Worm (Caenorhabditis elegans) whole organism, L4 larva: ENCODE results near the gene gst-32.

Source experiments
- D1046.2 ChIP-seq: fragments of 200-800 bp; sonication (Bioruptor generic); IDR thresholded peaks from 2 replicates; pipeline ENCODE4 v1.3.6; 2022; ENCODE audit warnings: missing genetic modification characterization, missing compliant biosample characterization
- F26F4.8 ChIP-seq: fragments of 200-800 bp; sonication (Bioruptor generic); conservative IDR thresholded peaks from 2 replicates; pipeline ENCODE4 v1.3.6; 2022; ENCODE audit warnings: missing genetic modification characterization, missing compliant biosample characterization
- F49E8.2 ChIP-seq: sonication (generic microtip); optimal IDR thresholded peaks from 2 replicates; lab custom pipeline; 2016; ENCODE audit warnings: missing compliant biosample characterization, mild to moderate bottlenecking, missing genetic modification characterization, borderline replicate concordance
- T20F7.1 ChIP-seq: fragments of 200-800 bp; sonication (Bioruptor generic); optimal IDR thresholded peaks from 2 replicates; lab custom pipeline; 2018; ENCODE audit warnings: mild to moderate bottlenecking, missing genetic modification characterization, missing compliant biosample characterization
- Y105C5A.15 ChIP-seq: fragments of 200-800 bp; sonication (Bioruptor generic); IDR thresholded peaks from 2 replicates; pipeline ENCODE4 v1.3.6; 2022; ENCODE audit warnings: missing genetic modification characterization, missing compliant biosample characterization
- aha-1 ChIP-seq: fragments of 150-350 bp; peaks from one replicate; lab custom pipeline; 2014; ENCODE audit warnings: missing biosample characterization, missing genetic modification characterization
- ama-1 ChIP-seq: fragments of 150-350 bp; optimal IDR thresholded peaks from 2 replicates; lab custom pipeline; 2014; ENCODE audit warnings: inconsistent platforms, mixed read lengths
- daf-16 ChIP-seq, 3 experiments: sonication (generic microtip); optimal IDR thresholded peaks; 2 replicates each; lab custom pipeline; 2016 to 2017; ENCODE audit warnings: missing genetic modification characterization in 3 of 3, missing genetic modification reagents in 3 of 3, mild to moderate bottlenecking in 2 of 3, missing compliant biosample characterization in 2 of 3, missing biosample characterization in 1 of 3, moderate library complexity in 1 of 3
- dmd-6 ChIP-seq: fragments of 200-800 bp; sonication (Bioruptor generic); IDR thresholded peaks from 2 replicates; pipeline ENCODE4 v1.3.6; 2022; ENCODE audit warnings: missing genetic modification reagents, missing genetic modification characterization, missing compliant biosample characterization
- dmd-8 ChIP-seq: fragments of 200-800 bp; sonication (Bioruptor generic); IDR thresholded peaks from 2 replicates; pipeline ENCODE4 v1.3.6; 2022; ENCODE audit warnings: missing genetic modification characterization, missing compliant biosample characterization
- duxl-1 ChIP-seq: sonication (generic microtip); optimal IDR thresholded peaks from 2 replicates; lab custom pipeline; 2016; ENCODE audit warnings: mild to moderate bottlenecking, missing genetic modification characterization, moderate library complexity, missing compliant biosample characterization; ENCODE audit not compliant: poor library complexity
- dve-1 ChIP-seq: sonication (generic microtip); optimal IDR thresholded peaks from 2 replicates; lab custom pipeline; 2017; ENCODE audit warnings: antibody characterized with exemption, mild to moderate bottlenecking, missing genetic modification characterization, missing compliant biosample characterization; ENCODE audit not compliant: insufficient read depth
- egl-27 ChIP-seq: sonication (generic microtip); optimal IDR thresholded peaks from 3 replicates; lab custom pipeline; 2017; ENCODE audit warnings: missing biosample characterization, missing genetic modification reagents, missing genetic modification characterization
- egl-43 ChIP-seq: fragments of 200-800 bp; sonication (Bioruptor generic); IDR thresholded peaks from 2 replicates; pipeline ENCODE4 v1.3.6; 2022; ENCODE audit warnings: missing genetic modification reagents, missing genetic modification characterization, missing compliant biosample characterization
- gei-8 ChIP-seq: fragments of 200-800 bp; sonication (Bioruptor generic); optimal IDR thresholded peaks from 2 replicates; lab custom pipeline; 2018; ENCODE audit warnings: mild to moderate bottlenecking, missing genetic modification characterization, missing compliant biosample characterization
- hif-1 ChIP-seq, 2 experiments: sonication (generic microtip); optimal IDR thresholded peaks; 2 replicates each; lab custom pipeline; 2016 to 2017; ENCODE audit warnings: missing compliant biosample characterization in 2 of 2, missing genetic modification characterization in 2 of 2, missing genetic modification reagents in 2 of 2, missing genotype in 2 of 2, mild to moderate bottlenecking in 1 of 2
- hlh-30 ChIP-seq: sonication (generic microtip); optimal IDR thresholded peaks from 2 replicates; lab custom pipeline; 2017; ENCODE audit warnings: antibody characterized with exemption, mild to moderate bottlenecking, missing genetic modification characterization, missing compliant biosample characterization; ENCODE audit not compliant: insufficient read depth
- lim-7 ChIP-seq: fragments of 200-800 bp; sonication (Bioruptor generic); IDR thresholded peaks from 2 replicates; pipeline ENCODE4 v1.3.6; 2022; ENCODE audit warnings: missing genetic modification characterization, missing compliant biosample characterization
- lin-1 ChIP-seq: fragments of 200-800 bp; sonication (Bioruptor generic); IDR thresholded peaks from 2 replicates; pipeline ENCODE4 v1.3.6; 2022; ENCODE audit warnings: missing genetic modification reagents, missing genetic modification characterization, missing compliant biosample characterization
- lin-38 ChIP-seq: fragments of 200-800 bp; sonication (Bioruptor generic); IDR thresholded peaks from 2 replicates; pipeline ENCODE4 v1.3.6; 2022; ENCODE audit warnings: missing genetic modification reagents, missing genetic modification characterization, missing compliant biosample characterization
- lir-3 ChIP-seq: sonication (generic microtip); optimal IDR thresholded peaks from 2 replicates; lab custom pipeline; 2016; ENCODE audit warnings: mild to moderate bottlenecking, missing genetic modification characterization, missing compliant biosample characterization
- madf-5 ChIP-seq, 2 experiments: fragments of 200-800 bp; sonication (Bioruptor generic); IDR thresholded peaks; 2 replicates each; pipeline ENCODE4 v1.3.6; 2022; ENCODE audit warnings: missing compliant biosample characterization in 2 of 2, missing genetic modification characterization in 2 of 2
- madf-9 ChIP-seq: fragments of 200-800 bp; sonication (Bioruptor generic); conservative IDR thresholded peaks from 2 replicates; pipeline ENCODE4 v1.3.6; 2022; ENCODE audit warnings: missing genetic modification reagents, missing genetic modification characterization, missing compliant biosample characterization
- mdl-1 ChIP-seq, 2 experiments: fragments of 150-350 bp in 1 of 2; sonication (generic microtip) in 1 of 2; optimal IDR thresholded peaks; 2 replicates each; lab custom pipeline; 2014 to 2017; ENCODE audit warnings: missing biosample characterization in 2 of 2, missing genetic modification characterization in 2 of 2
- mes-2 ChIP-seq: sonication (generic microtip); optimal IDR thresholded peaks from 2 replicates; lab custom pipeline; 2016; ENCODE audit warnings: missing genotype, mild to moderate bottlenecking, missing genetic modification characterization, missing compliant biosample characterization; ENCODE audit not compliant: poor library complexity, severe bottlenecking
- mxl-2 ChIP-seq: fragments of 200-800 bp; sonication (Bioruptor generic); conservative IDR thresholded peaks from 2 replicates; pipeline ENCODE4 v1.3.6; 2022; ENCODE audit warnings: missing genetic modification reagents, missing genetic modification characterization, missing compliant biosample characterization
- mxl-3 ChIP-seq: fragments of 200-800 bp; sonication (Bioruptor generic); optimal IDR thresholded peaks from 2 replicates; lab custom pipeline; 2018; ENCODE audit warnings: mild to moderate bottlenecking, missing genetic modification characterization, missing compliant biosample characterization
- nhr-10 ChIP-seq: fragments of 150-350 bp; optimal IDR thresholded peaks from 2 replicates; lab custom pipeline; 2014; ENCODE audit warnings: missing biosample characterization, missing genetic modification characterization
- nhr-11 ChIP-seq: fragments of 150-350 bp; optimal IDR thresholded peaks from 2 replicates; lab custom pipeline; 2014; ENCODE audit warnings: missing biosample characterization, missing genetic modification characterization
- nhr-28 ChIP-seq: fragments of 150-350 bp; optimal IDR thresholded peaks from 2 replicates; lab custom pipeline; 2014; ENCODE audit warnings: missing biosample characterization, missing genetic modification characterization
- nhr-42 ChIP-seq: fragments of 200-800 bp; sonication (Bioruptor generic); IDR thresholded peaks from 2 replicates; pipeline ENCODE4 v1.3.6; 2022; ENCODE audit warnings: missing genetic modification characterization, missing compliant biosample characterization
- nhr-6 ChIP-seq: fragments of 150-350 bp; optimal IDR thresholded peaks from 2 replicates; lab custom pipeline; 2014; ENCODE audit warnings: missing biosample characterization, missing genetic modification characterization
- pqm-1 ChIP-seq: sonication (generic microtip); optimal IDR thresholded peaks from 2 replicates; lab custom pipeline; 2017; ENCODE audit warnings: missing biosample characterization, missing genetic modification characterization
- rbr-2 ChIP-seq: sonication (generic microtip); optimal IDR thresholded peaks from 2 replicates; lab custom pipeline; 2016; ENCODE audit warnings: missing genotype, missing genetic modification characterization, missing compliant biosample characterization
- saeg-2 ChIP-seq: fragments of 200-800 bp; sonication (Bioruptor generic); IDR thresholded peaks from 2 replicates; pipeline ENCODE4 v1.3.6; 2022; ENCODE audit warnings: missing genetic modification reagents, missing genetic modification characterization, missing compliant biosample characterization
- sdz-12 ChIP-seq: fragments of 200-800 bp; sonication (Bioruptor generic); optimal IDR thresholded peaks from 2 replicates; lab custom pipeline; 2018; ENCODE audit warnings: mild to moderate bottlenecking, missing genetic modification characterization, missing compliant biosample characterization
- tag-97 ChIP-seq: fragments of 200-800 bp; sonication (Bioruptor generic); IDR thresholded peaks from 2 replicates; pipeline ENCODE4 v1.3.6; 2022; ENCODE audit warnings: missing genetic modification characterization, missing compliant biosample characterization
- unc-130 ChIP-seq: sonication (generic microtip); optimal IDR thresholded peaks from 2 replicates; lab custom pipeline; 2016; ENCODE audit warnings: missing genetic modification reagents, missing genetic modification characterization, missing compliant biosample characterization
- vab-7 ChIP-seq: fragments of 200-800 bp; sonication (Bioruptor generic); IDR thresholded peaks from 2 replicates; pipeline ENCODE4 v1.3.6; 2022; ENCODE audit warnings: missing genetic modification reagents, missing genetic modification characterization, missing compliant biosample characterization

gst-32 gene

DNA sequence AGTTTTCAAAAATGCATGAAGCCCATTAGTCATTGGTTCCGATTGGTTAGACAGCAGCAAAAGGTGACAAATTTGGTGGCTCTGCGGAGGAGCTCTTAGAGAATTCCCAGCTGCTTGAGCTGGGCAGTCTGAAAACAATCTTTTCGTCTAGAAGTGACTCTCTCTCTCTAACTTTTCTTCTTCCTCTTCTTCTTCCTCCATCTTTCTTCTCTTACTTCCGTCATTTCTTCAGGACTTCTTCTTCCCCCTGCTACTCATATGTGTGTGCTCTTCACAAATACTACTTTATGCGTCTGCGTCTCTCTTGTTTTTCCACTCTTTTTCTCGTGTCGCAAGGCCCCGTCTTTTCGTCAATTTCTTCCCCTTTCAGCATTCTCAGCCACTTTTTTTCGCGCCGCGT is 11.6 kb upstream of the gst-32 start (continued):
- TF ChIP-seq madf-9 (GFP tag; lab: Robert Waterston, UW) (no peak), rbr-2 (tag; lab: Kevin White, UChicago) (peak; percentile 51), nhr-42 (GFP tag; lab: Robert Waterston, UW) (0 out of 2 replicates have a peak, but pooled peaks have one; percentile 22), dmd-8 (GFP tag; lab: Robert Waterston, UW) (no peak), madf-5 (GFP tag; IDR thresholded peaks at IDR 0.05; lab: Robert Waterston, UW) (no peak), unc-130 (GFP tag; lab: Kevin White, UChicago) (no peak)

DNA sequence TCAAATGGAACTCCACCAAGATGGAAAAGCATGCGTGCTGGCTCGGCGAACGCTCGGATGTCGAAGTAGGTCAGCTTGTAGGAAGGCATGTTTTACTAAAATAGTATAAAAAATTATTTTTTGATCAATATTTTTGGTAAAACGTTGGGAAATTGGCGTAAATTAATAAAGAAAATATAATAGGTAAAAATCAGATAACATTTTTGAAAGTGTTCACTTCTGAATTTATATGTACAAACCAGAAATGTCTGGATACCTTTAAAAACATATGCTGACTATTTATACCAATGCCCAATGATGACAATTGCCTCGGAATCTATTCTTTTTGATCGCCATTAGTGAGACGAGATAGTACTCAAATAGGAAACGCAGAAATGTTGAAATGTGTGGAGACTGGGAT is 6.9 kb upstream of the gst-32 start, which contains the start of gene gst-35:
TSS of gene gst-35 (minus strand) at position 101 of the 400 bp plus-strand sequence.
- TF ChIP-seq saeg-2 (no peak), duxl-1 (no peak), nhr-28 (tag; lab: Kevin White, UChicago) (no peak), sdz-12 (GFP tag; lab: Kevin White, UChicago) (no peak), nhr-42 (GFP tag; lab: Robert Waterston, UW) (no peak), F26F4.8 (GFP tag; lab: Robert Waterston, UW) (no peak)
- TF ChIP-seq, all 104 proteins: peak for 0

DNA sequence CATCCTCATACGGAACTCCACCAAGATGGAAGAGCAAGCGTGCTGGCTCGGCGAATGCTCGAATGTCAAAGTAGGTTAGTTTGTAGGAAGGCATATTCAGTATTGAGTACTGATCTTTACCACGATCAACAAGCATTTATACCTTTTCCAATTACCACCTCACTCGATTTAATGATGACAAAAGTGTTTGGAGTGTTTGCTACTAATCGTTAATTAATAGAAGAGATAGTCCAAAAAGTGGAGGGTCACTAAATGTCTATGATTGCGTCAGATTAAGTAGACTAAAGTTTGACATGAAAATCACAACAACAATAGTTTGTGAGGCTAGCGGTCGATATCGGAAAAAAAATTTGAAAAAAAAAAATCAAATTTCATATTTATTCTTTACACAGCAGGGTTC is 4.7 kb upstream of the gst-32 start, which contains the start of gene gst-34:
TSS of gene gst-34 (minus strand) at position 101 of the 400 bp plus-strand sequence.
- no peak for TF ChIP-seq lin-38 (GFP tag; lab: Robert Waterston, UW)
- TF ChIP-seq D1046.2 (GFP tag; lab: Robert Waterston, UW): no peak

DNA sequence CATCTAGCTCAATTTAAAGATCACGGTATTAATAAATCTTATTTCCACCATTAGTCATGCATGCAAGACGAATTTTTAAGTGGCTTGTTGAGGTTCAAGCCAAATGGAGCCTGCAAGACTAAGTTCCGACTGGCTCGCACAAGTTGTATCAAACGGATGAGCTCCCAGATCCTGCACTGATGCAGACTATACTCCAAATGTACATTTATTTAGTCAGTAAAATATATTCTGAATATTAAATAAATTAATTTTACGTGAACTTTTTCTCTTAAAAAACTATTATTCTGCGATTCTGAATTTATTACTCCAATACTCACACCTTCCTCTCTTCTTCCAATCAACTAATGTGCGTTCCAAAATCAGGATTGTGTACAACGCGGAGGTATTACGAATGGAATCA is 2.8 kb downstream of the gst-32 start, which contains the start of gene Y53F4B.36:
TSS of gene Y53F4B.36 (plus strand) at position 301 of the 400 bp plus-strand sequence.
- no peak for TF ChIP-seq gei-8 (GFP tag; lab: Kevin White, UChicago)
- no peak for TF ChIP-seq lir-3 (tag; lab: Kevin White, UChicago)
- TF ChIP-seq lin-1 (GFP tag; lab: Robert Waterston, UW): no peak
- TF ChIP-seq mxl-2 (GFP tag; lab: Robert Waterston, UW): no peak
- no peak for TF ChIP-seq sdz-12 (GFP tag; lab: Kevin White, UChicago)
- TF ChIP-seq egl-43 (GFP tag; lab: Robert Waterston, UW): no peak
- TF ChIP-seq pqm-1 (tag; lab: Kevin White, UChicago): no peak

DNA sequence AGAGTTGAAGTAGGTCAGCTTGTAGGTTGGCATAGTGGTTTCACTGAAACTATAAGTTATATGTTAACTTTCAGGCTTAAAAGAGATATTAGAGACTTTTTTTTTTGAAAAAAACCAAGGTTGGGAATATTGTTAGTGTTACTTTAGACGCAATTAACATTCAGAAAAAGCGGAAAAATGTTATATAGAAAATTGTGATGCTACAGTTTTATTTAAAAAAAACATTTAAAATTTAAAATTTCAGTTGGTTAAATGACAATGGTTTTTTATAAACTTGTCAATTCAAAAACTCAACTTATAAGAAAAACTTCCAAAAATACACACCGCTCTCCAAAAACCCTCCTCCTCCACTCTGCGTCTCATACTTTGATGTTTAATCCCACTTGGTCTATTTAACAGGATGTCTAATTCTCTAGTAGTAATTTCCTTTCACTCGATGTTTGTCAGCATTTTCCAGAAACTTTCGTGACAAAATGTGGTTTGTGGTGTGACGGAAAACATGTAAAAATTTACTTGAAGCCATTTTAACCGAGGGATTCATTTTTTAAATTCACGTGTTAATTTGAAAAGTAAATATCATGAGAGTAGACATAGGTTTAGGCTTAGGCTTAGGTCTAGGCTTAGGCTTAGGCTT is 3.4 kb downstream of the gst-32 start, which contains the start of gene gst-31:
TSS of gene gst-31 (minus strand) at position 51 of the 634 bp plus-strand sequence.
- TF ChIP-seq aha-1 (tag; lab: Kevin White, UChicago) (peak; percentile 70), egl-27 (no peak), hif-1 (tag; optimal IDR thresholded peaks at IDR 0.05; lab: Kevin White, UChicago) (no peak)

DNA sequence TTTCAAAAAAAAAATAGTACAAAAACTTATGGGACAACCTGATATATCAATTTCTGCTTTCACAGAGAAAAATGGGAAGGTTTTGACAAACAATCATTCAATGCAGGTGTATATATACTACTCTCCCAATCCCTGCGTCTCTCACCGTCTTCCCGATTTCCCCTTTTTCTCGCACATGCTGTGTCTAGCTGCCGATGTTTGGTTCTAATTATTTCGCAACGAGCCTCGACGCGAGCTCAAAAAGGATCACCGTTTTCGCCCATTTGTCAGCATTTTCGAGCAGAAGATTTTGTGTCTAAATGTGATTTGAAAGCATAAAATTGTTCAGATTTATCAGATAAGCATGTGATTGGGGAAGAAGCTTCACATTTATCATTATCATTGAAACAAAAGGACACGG is 5.2 kb downstream of the gst-32 start:
- TF ChIP-seq lim-7 (GFP tag; lab: Robert Waterston, UW) (no peak), mes-2 (tag; lab: Kevin White, UChicago) (peak; percentile 34), T20F7.1 (GFP tag; lab: Kevin White, UChicago) (no peak), nhr-10 (tag; lab: Kevin White, UChicago) (no peak), Y105C5A.15 (no peak), nhr-6 (tag; lab: Kevin White, UChicago) (peak; percentile 3), tag-97 (no peak), daf-16 (GFP tag; optimal IDR thresholded peaks at IDR 0.05; lab: Kevin White, UChicago) (no peak), daf-16 (tag; optimal IDR thresholded peaks at IDR 0.05; lab: Kevin White, UChicago) (peak; percentile 35), nhr-28 (tag; lab: Kevin White, UChicago) (peak; percentile 17), F49E8.2 (tag; lab: Kevin White, UChicago) (no peak), ama-1 (lab: Kevin White, UChicago) (no peak), hlh-30 (peak; percentile 45), dve-1 (tag; lab: Kevin White, UChicago) (peak; percentile 49), nhr-11 (tag; lab: Kevin White, UChicago) (peak; percentile 18), mxl-3 (GFP tag; lab: Kevin White, UChicago) (no peak), dmd-6 (peak; percentile 22; the same call in 1 of the 2 replicates), mdl-1 (tag; optimal IDR thresholded peaks at IDR 0.05; lab: Kevin White, UChicago) (no peak), unc-130 (GFP tag; lab: Kevin White, UChicago) (no peak), vab-7 (GFP tag; lab: Robert Waterston, UW) (no peak)
